Fruit fly (Drosophila melanogaster): ENCODE results near the gene CG8012.

dm6 chr3L:8210596-8210995, 4.5 kb upstream of the CG8012 start, which contains the start of gene tut:
- no peak for TF ChIP-seq CG3919 (GFP tag; optimal IDR thresholded peaks at IDR 0.05)
- TF ChIP-seq Hr38 (GFP tag; optimal IDR thresholded peaks at IDR 0.05) = no peak
- TF ChIP-seq pdm3 (GFP tag; optimal IDR thresholded peaks at IDR 0.05) = no peak
- TF ChIP-seq Sox102F (GFP tag; optimal IDR thresholded peaks at IDR 0.05) = no peak
- TF ChIP-seq Hr39 (GFP tag; optimal IDR thresholded peaks at IDR 0.05) = no peak
- no peak for TF ChIP-seq CG16779 (tag; optimal IDR thresholded peaks at IDR 0.05)
- TF ChIP-seq Blimp-1 (GFP tag; optimal IDR thresholded peaks at IDR 0.05) = no peak
- no peak for TF ChIP-seq CG6792 (GFP tag; optimal IDR thresholded peaks at IDR 0.05)
- TF ChIP-seq Eip78C (GFP tag) = no peak
